Fruit fly (Drosophila melanogaster) S2 (cell line): ENCODE measurements around the gene ND-75.

Experiments used
- CG8478 ChIP-seq: fragments of >200 bp; optimal IDR thresholded peaks from 2 replicates; lab custom pipeline; 2018
- CTCF ChIP-seq, 2 experiments: fragments of >200 bp; optimal IDR thresholded peaks; 2 replicates each; lab custom pipeline; 2018

DNA sequence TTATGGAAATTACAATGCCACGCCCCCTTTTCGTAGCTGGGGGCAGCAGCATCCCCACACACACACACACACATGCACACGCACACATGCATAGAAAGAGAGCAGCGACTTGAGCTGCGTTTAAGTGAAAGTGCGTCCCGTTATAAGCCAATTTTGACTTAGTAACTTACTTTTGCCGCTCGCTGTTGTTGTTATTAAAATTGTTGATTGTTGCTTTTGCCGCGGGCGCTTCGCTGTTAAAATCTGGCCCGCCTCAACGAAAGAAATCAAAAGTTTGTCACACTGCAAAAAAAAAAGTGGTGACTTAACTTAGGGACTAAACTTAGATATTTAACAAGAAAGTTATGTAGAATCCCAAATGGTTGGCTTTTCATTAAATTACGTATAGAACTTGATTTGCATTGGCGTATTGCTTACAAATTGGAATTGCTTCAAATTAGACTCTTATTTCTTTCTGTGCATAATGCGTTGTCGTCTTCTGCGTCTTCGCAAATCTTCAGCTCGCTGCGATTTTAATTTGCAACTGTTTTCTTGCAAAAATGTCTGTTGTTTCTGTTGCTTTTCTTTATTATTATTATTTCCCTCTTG, 3.3 kb upstream of the ND-75 start:
- TF ChIP-seq CTCF (optimal IDR thresholded peaks at IDR 0.05; lab: Kevin White, UChicago) (no peak), CG8478 (lab: Kevin White, UChicago) (no peak)
